Worm (Caenorhabditis elegans) whole organism, L4 larva: ENCODE measurements around the gene mec-17.

Source experiments
- Y5F2A.4 ChIP-seq: fragments of 200-800 bp; sonication (Bioruptor generic); optimal IDR thresholded peaks from 2 replicates; lab custom pipeline; 2018; ENCODE audit warnings: mild to moderate bottlenecking, missing genetic modification characterization, missing compliant biosample characterization
- attf-4 ChIP-seq: sonication (generic microtip); optimal IDR thresholded peaks from 3 replicates; lab custom pipeline; 2017; ENCODE audit warnings: missing biosample characterization, missing genetic modification characterization
- fkh-10 ChIP-seq: fragments of 150-350 bp; optimal IDR thresholded peaks from 2 replicates; lab custom pipeline; 2014; ENCODE audit warnings: missing biosample characterization, missing genetic modification reagents, missing genetic modification characterization
- pqm-1 ChIP-seq: sonication (generic microtip); optimal IDR thresholded peaks from 2 replicates; lab custom pipeline; 2017; ENCODE audit warnings: missing biosample characterization, missing genetic modification characterization
- saeg-2 ChIP-seq: fragments of 200-800 bp; sonication (Bioruptor generic); IDR thresholded peaks from 2 replicates; pipeline ENCODE4 v1.3.6; 2022; ENCODE audit warnings: missing genetic modification reagents, missing genetic modification characterization, missing compliant biosample characterization

- TF ChIP-seq Y5F2A.4 (no peak), attf-4 (no peak), fkh-10 (GFP tag; lab: Kevin White, UChicago) (no peak), saeg-2 (no peak), pqm-1 (no peak)
Observed at ce11 chrIV:8022035-8022673, 35.2 kb upstream of the mec-17 start, which contains the start of gene C26B2.2.
